Fruit fly (Drosophila melanogaster): Measurements from ENCODE around the gene nrv2.

The nrv2 gene

DNA sequence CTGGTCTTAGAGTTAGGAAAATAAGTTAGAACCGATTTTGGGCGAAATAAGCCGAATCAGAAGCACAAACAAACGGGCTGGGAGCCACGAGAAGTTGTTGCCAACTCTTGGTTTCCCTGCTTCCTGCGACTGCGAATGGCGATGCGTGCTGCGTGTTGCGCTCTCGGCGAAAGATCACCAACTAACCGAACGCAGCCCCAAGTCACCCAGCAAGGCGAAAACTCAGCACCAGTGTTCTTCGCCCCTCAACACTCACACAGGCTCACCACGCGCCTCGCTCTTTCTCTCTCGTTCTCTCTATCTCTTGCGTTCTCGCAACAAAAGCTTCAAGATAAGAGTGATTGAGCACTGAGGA is 12.0 kb downstream of the nrv2 start, which contains the start of gene nrv1 (continued):
- no peak for TF ChIP-seq dmrt11E (tag; optimal IDR thresholded peaks at IDR 0.05)
- TF ChIP-seq chinmo (GFP tag; IDR thresholded peaks at IDR 0.05; ENCODE audit: partially characterized antibody), result peak; percentile 85; the same call in 2 of the 4 replicates
- TF ChIP-seq CG33213 (GFP tag; optimal IDR thresholded peaks at IDR 0.05), result no peak
- peak; percentile 63; the same call in 1 of the 2 replicates for TF ChIP-seq Bgb (GFP tag; IDR thresholded peaks at IDR 0.05; ENCODE audit: partially characterized antibody)
- 0 out of 3 replicates have a peak, but pooled peaks have one; percentile 28 for TF ChIP-seq hb (GFP tag; IDR thresholded peaks at IDR 0.05; ENCODE audit: partially characterized antibody)
- no peak for TF ChIP-seq CG13123 (GFP tag; optimal IDR thresholded peaks at IDR 0.05)
- TF ChIP-seq CG34224 (GFP tag; IDR thresholded peaks at IDR 0.05; ENCODE audit: partially characterized antibody), result peak; percentile 21; the same call in 1 of the 3 replicates
- no peak for TF ChIP-seq Doc3 (GFP tag; IDR thresholded peaks at IDR 0.05; ENCODE audit: partially characterized antibody)
- peak; percentile 69 for TF ChIP-seq bbx (GFP tag; IDR thresholded peaks at IDR 0.05; ENCODE audit: partially characterized antibody)
- TF ChIP-seq sob (GFP tag; IDR thresholded peaks at IDR 0.05), result no peak
- peak; percentile 56; the same call in 1 of the 2 replicates for TF ChIP-seq amos (GFP tag; IDR thresholded peaks at IDR 0.05; ENCODE audit: partially characterized antibody)
- peak; percentile 73; the same call in 1 of the 2 replicates for TF ChIP-seq crol (GFP tag; IDR thresholded peaks at IDR 0.05)
- peak; percentile 75 for TF ChIP-seq HLHmδ (GFP tag; optimal IDR thresholded peaks at IDR 0.05)
- peak; percentile 32; the same call in 1 of the 2 replicates for TF ChIP-seq tna (GFP tag; IDR thresholded peaks at IDR 0.05; ENCODE audit: partially characterized antibody)
- no peak for TF ChIP-seq wdn (GFP tag; IDR thresholded peaks at IDR 0.05)
- TF ChIP-seq Fer3 (tag; optimal IDR thresholded peaks at IDR 0.05), result no peak
- TF ChIP-seq unc-4 (GFP tag; IDR thresholded peaks at IDR 0.05; ENCODE audit: partially characterized antibody), result peak; percentile 38; the same call in 1 of the 2 replicates
- peak; percentile 14 for TF ChIP-seq cg (GFP tag; optimal IDR thresholded peaks at IDR 0.05)
- TF ChIP-seq tup (GFP tag; optimal IDR thresholded peaks at IDR 0.05), result no peak
- TF ChIP-seq CG18011 (GFP tag; optimal IDR thresholded peaks at IDR 0.05), result no peak
- peak; percentile 51; the same call in 1 of the 2 replicates for TF ChIP-seq ato (GFP tag; IDR thresholded peaks at IDR 0.05; ENCODE audit: partially characterized antibody)
- peak; percentile 84 for TF ChIP-seq z (GFP tag; IDR thresholded peaks at IDR 0.05)

DNA sequence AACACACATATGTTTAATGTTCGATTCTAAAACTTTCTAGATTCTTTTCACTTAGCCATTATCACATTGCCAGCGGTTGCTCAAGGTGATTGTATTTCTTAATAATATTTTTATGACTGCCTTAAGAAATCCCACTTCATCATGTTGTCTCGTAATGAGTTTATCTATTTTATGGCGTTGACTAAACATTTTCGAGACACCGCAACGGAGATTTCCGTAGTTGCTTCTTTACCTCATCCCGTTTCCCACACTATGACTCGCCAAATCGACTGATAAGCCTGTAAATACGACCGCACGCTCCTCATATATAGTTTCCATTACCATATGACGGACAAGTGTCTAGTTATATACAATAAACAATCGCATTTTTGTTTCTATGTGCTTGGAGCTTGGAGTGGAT is 13.1 kb downstream of the nrv2 start:
- TF ChIP-seq inv (GFP tag; IDR thresholded peaks at IDR 0.05; ENCODE audit: partially characterized antibody) (no peak), crol (GFP tag; IDR thresholded peaks at IDR 0.05) (0 out of 2 replicates have a peak, but pooled peaks have one; percentile 13), CG18262 (tag; optimal IDR thresholded peaks at IDR 0.05) (no peak), Med (GFP tag) (peak; percentile 27), eve (GFP tag; optimal IDR thresholded peaks at IDR 0.05) (peak in 1 of 2 experiments; percentile 18), CG17361 (GFP tag; IDR thresholded peaks at IDR 0.05) (no peak), fd96Cb (tag; optimal IDR thresholded peaks at IDR 0.05) (no peak), Dp (GFP tag; optimal IDR thresholded peaks at IDR 0.05) (no peak), Pdp1 (GFP tag; optimal IDR thresholded peaks at IDR 0.05) (peak in 1 of 2 experiments; percentile 29), Hey (tag; optimal IDR thresholded peaks at IDR 0.05) (peak; percentile 32), CG13894 (tag; optimal IDR thresholded peaks at IDR 0.05) (peak; percentile 4)

DNA sequence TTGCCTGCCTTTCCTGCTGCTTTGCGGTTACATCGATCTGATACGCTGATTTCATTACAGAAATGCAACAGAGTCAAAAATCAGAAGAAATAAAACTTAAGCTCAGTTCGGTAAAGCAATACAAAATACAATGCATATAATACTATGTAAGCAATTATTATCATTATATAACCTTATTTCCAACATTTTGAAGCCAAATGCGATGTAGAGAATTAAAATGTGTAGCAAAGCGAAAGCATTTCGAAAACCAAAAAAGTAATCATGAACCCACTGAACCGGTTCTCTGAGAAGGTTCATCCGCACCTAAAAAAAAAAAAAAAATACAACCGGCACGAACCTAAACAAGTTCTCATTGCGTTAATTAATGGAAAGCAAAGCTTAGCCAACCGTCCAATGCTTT is 14.4 kb downstream of the nrv2 start:
- TF ChIP-seq Med (GFP tag) (peak; percentile 36), sqz (GFP tag; optimal IDR thresholded peaks at IDR 0.05) (peak; percentile 43), Awh (GFP tag; IDR thresholded peaks at IDR 0.05) (0 out of 2 replicates have a peak, but pooled peaks have one; percentile 16), sr (GFP tag; IDR thresholded peaks at IDR 0.05) (no peak), CG14965 (GFP tag; optimal IDR thresholded peaks at IDR 0.05; ENCODE audit: borderline replicate concordance) (no peak), sens (GFP tag) (peak; percentile 65)
